5 fruit fly cellular contexts compared by ENCODE assay signal in the genomic region with DNA sequence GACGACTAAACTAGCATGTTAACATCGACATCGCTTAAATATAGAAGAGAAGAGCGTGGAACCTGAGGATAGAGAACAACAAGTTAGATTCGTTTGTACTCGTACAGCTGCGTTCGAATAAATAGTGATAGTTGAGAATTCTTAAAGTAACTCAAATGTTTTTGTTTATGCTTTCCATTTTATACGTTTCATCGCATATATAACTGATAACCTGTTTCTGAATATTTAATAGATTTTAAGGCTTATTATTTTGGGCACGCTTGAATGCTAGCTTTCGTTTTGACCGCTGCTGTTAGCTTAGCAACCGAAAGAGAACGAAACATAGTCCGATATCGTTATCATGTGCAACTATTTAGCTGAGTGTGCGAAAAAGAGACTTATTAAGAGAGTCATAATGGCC.
TF ChIP-seq lines count a peak whose summit lies in the region.

No protein-coding gene starts in this region.

TF ChIP-seq in whole organism, adult, 20 proteins besides CTCF, POLR2A, EP300 and RAD21 (continued from another document):
- peak; percentile 96 for TF ChIP-seq CG1620 (GFP tag; optimal IDR thresholded peaks at IDR 0.05; lab: Kevin White, UChicago)
- TF ChIP-seq tj (GFP tag; optimal IDR thresholded peaks at IDR 0.05; lab: Kevin White, UChicago) = peak; percentile 86
- peak; percentile 96 for TF ChIP-seq toe (GFP tag; optimal IDR thresholded peaks at IDR 0.05; lab: Kevin White, UChicago)

TF ChIP-seq in whole organism, embryonic, 481 proteins besides CTCF, POLR2A, EP300 and RAD21 (continued from another document and continues in another):
- TF ChIP-seq vnd (GFP tag; IDR thresholded peaks at IDR 0.05; lab: Robert Waterston, UW; ENCODE audit: partially characterized antibody) (no peak), Jarid2 (GFP tag; optimal IDR thresholded peaks at IDR 0.05; lab: Kevin White, UChicago) (peak; percentile 76), CHES-1-like (GFP tag; optimal IDR thresholded peaks at IDR 0.05; lab: Kevin White, UChicago) (peak; percentile 97), CG12299 (tag; optimal IDR thresholded peaks at IDR 0.05; lab: Kevin White, UChicago) (peak; percentile 95), disco-r (GFP tag; optimal IDR thresholded peaks at IDR 0.05; lab: Kevin White, UChicago) (peak; percentile 94), CG13287 (GFP tag; IDR thresholded peaks at IDR 0.05; lab: Robert Waterston, UW; ENCODE audit: partially characterized antibody) (peak; percentile 58; the same call in 1 of the 2 replicates), lola (GFP tag; optimal IDR thresholded peaks at IDR 0.05; lab: Kevin White, UChicago) (peak in 1 of 3 experiments; percentile 53), HLH4C (GFP tag; IDR thresholded peaks at IDR 0.05; lab: Robert Waterston, UW; ENCODE audit: partially characterized antibody) (no peak), Hsf (GFP tag; optimal IDR thresholded peaks at IDR 0.05; lab: Kevin White, UChicago) (peak; percentile 97), Usf (GFP tag; optimal IDR thresholded peaks at IDR 0.05; lab: Kevin White, UChicago) (peak; percentile 94), crp (GFP tag; optimal IDR thresholded peaks at IDR 0.05; lab: Kevin White, UChicago) (peak in 1 of 2 experiments; percentile 54), CG17359 (tag; optimal IDR thresholded peaks at IDR 0.05; lab: Kevin White, UChicago) (peak; percentile 93), pho (GFP tag; optimal IDR thresholded peaks at IDR 0.05; lab: Kevin White, UChicago) (peak; percentile 98), ab (GFP tag; optimal IDR thresholded peaks at IDR 0.05; lab: Kevin White, UChicago) (peak; percentile 88), CG14710 (tag; optimal IDR thresholded peaks at IDR 0.05; lab: Kevin White, UChicago) (peak; percentile 57), CG3407 (GFP tag; optimal IDR thresholded peaks at IDR 0.05; lab: Kevin White, UChicago) (peak; percentile 69), dysf (GFP tag; IDR thresholded peaks at IDR 0.05; lab: Robert Waterston, UW) (peak; percentile 98), CG10543 (GFP tag; optimal IDR thresholded peaks at IDR 0.05; lab: Kevin White, UChicago) (peak; percentile 76), CG12744 (GFP tag; optimal IDR thresholded peaks at IDR 0.05; lab: Kevin White, UChicago) (peak; percentile 96), CG31441 (GFP tag; IDR thresholded peaks at IDR 0.05; lab: Robert Waterston, UW) (peak; percentile 84), Pdp1 (GFP tag; optimal IDR thresholded peaks at IDR 0.05; lab: Kevin White, UChicago) (peak; percentile 91 to 93), Fer1 (GFP tag; optimal IDR thresholded peaks at IDR 0.05; lab: Kevin White, UChicago) (peak; percentile 98), CG15601 (tag; optimal IDR thresholded peaks at IDR 0.05; lab: Kevin White, UChicago) (peak; percentile 68), CG6683 (GFP tag; optimal IDR thresholded peaks at IDR 0.05; lab: Kevin White, UChicago) (peak; percentile 93), CG14014 (GFP tag; IDR thresholded peaks at IDR 0.05; lab: Robert Waterston, UW) (peak; percentile 98), Ets65A (GFP tag; lab: Kevin White, UChicago) (peak; percentile 98), oc (tag; optimal IDR thresholded peaks at IDR 0.05; lab: Kevin White, UChicago) (peak; percentile 83), Dll (GFP tag; IDR thresholded peaks at IDR 0.05; lab: Robert Waterston, UW; ENCODE audit: partially characterized antibody) (no peak), lbe (GFP tag; optimal IDR thresholded peaks at IDR 0.05; lab: Kevin White, UChicago) (peak; percentile 75)

TF ChIP-seq in whole organism, prepupa, 60 proteins besides CTCF, POLR2A, EP300 and RAD21 (continued from another document and continues in another):
- TF ChIP-seq Sox102F (GFP tag; optimal IDR thresholded peaks at IDR 0.05; lab: Kevin White, UChicago) (peak; percentile 54), CG3919 (GFP tag; optimal IDR thresholded peaks at IDR 0.05; lab: Kevin White, UChicago) (peak; percentile 97), Sox14 (GFP tag; optimal IDR thresholded peaks at IDR 0.05; lab: Kevin White, UChicago) (peak; percentile 95), svp (GFP tag; lab: Kevin White, UChicago) (no peak), dac (GFP tag; optimal IDR thresholded peaks at IDR 0.05; lab: Kevin White, UChicago) (peak; percentile 97), Eip78C (GFP tag; lab: Kevin White, UChicago) (peak; percentile 99), CG3032 (tag; optimal IDR thresholded peaks at IDR 0.05; lab: Kevin White, UChicago) (peak; percentile 93), CG6792 (GFP tag; optimal IDR thresholded peaks at IDR 0.05; lab: Kevin White, UChicago) (peak; percentile 91), dsx (GFP tag; optimal IDR thresholded peaks at IDR 0.05; lab: Kevin White, UChicago; ENCODE audit: poor library complexity, severe bottlenecking) (peak; percentile 97), CG11762 (GFP tag; optimal IDR thresholded peaks at IDR 0.05; lab: Kevin White, UChicago; ENCODE audit: insufficient read depth) (peak; percentile 93), CG11902 (GFP tag; optimal IDR thresholded peaks at IDR 0.05; lab: Kevin White, UChicago) (peak; percentile 61), Met (GFP tag; optimal IDR thresholded peaks at IDR 0.05; lab: Kevin White, UChicago) (peak; percentile 66), CG8632 (GFP tag; optimal IDR thresholded peaks at IDR 0.05; lab: Kevin White, UChicago) (peak; percentile 90), CG34406 (GFP tag; optimal IDR thresholded peaks at IDR 0.05; lab: Kevin White, UChicago) (peak; percentile 86), spab (GFP tag; optimal IDR thresholded peaks at IDR 0.05; lab: Kevin White, UChicago) (peak; percentile 92), Hr39 (GFP tag; optimal IDR thresholded peaks at IDR 0.05; lab: Kevin White, UChicago) (peak; percentile 69), esn (GFP tag; optimal IDR thresholded peaks at IDR 0.05; lab: Kevin White, UChicago) (peak; percentile 74), Gug (GFP tag; IDR thresholded peaks at IDR 0.05; lab: Robert Waterston, UW) (peak; percentile 99), CG10631 (GFP tag; optimal IDR thresholded peaks at IDR 0.05; lab: Kevin White, UChicago) (peak; percentile 96), CG32006 (GFP tag; optimal IDR thresholded peaks at IDR 0.05; lab: Kevin White, UChicago) (peak; percentile 99), salr (GFP tag; optimal IDR thresholded peaks at IDR 0.05; lab: Kevin White, UChicago) (peak; percentile 89 to 97), CG6808 (GFP tag; optimal IDR thresholded peaks at IDR 0.05; lab: Kevin White, UChicago) (peak; percentile 92), CG4318 (GFP tag; optimal IDR thresholded peaks at IDR 0.05; lab: Kevin White, UChicago) (peak; percentile 95), Ets21C (GFP tag; optimal IDR thresholded peaks at IDR 0.05; lab: Kevin White, UChicago) (peak; percentile 27), CG6276 (GFP tag; optimal IDR thresholded peaks at IDR 0.05; lab: Kevin White, UChicago) (peak; percentile 99), CG31627 (GFP tag; optimal IDR thresholded peaks at IDR 0.05; lab: Kevin White, UChicago) (peak; percentile 64), fd59A (GFP tag; optimal IDR thresholded peaks at IDR 0.05; lab: Kevin White, UChicago) (peak; percentile 96), Sox15 (GFP tag; optimal IDR thresholded peaks at IDR 0.05; lab: Kevin White, UChicago) (peak; percentile 74), CG11294 (GFP tag; IDR thresholded peaks at IDR 0.05; lab: Robert Waterston, UW) (peak; percentile 99), Blimp-1 (GFP tag; optimal IDR thresholded peaks at IDR 0.05; lab: Kevin White, UChicago) (no peak), Hr4 (GFP tag; optimal IDR thresholded peaks at IDR 0.05; lab: Kevin White, UChicago) (peak; percentile 99), CG8319 (GFP tag; optimal IDR thresholded peaks at IDR 0.05; lab: Kevin White, UChicago) (peak; percentile 85)

TF ChIP-seq in whole organism, pupa, 21 proteins besides CTCF, POLR2A, EP300 and RAD21 (continued from another document):
- peak; percentile 99 for TF ChIP-seq CG4496 (GFP tag; IDR thresholded peaks at IDR 0.05; lab: Robert Waterston, UW)

TF ChIP-seq in whole organism, wandering third instar larva, 38 proteins besides CTCF, POLR2A, EP300 and RAD21 (continued from another document):
- TF ChIP-seq Abd-B (GFP tag; optimal IDR thresholded peaks at IDR 0.05; lab: Kevin White, UChicago) = no peak
- peak; percentile 90 for TF ChIP-seq psq (GFP tag; optimal IDR thresholded peaks at IDR 0.05; lab: Kevin White, UChicago)
- peak; percentile 94 for TF ChIP-seq OdsH (GFP tag; optimal IDR thresholded peaks at IDR 0.05; lab: Kevin White, UChicago)
- TF ChIP-seq Rel (GFP tag; optimal IDR thresholded peaks at IDR 0.05; lab: Kevin White, UChicago) = peak; percentile 80
- no peak for TF ChIP-seq Rel (tag; optimal IDR thresholded peaks at IDR 0.05; lab: Kevin White, UChicago)
- no peak for TF ChIP-seq Dfd (GFP tag; optimal IDR thresholded peaks at IDR 0.05; lab: Kevin White, UChicago)
- TF ChIP-seq Sp1 (GFP tag; optimal IDR thresholded peaks at IDR 0.05; lab: Kevin White, UChicago) = peak; percentile 96
- no peak for TF ChIP-seq N (GFP tag; optimal IDR thresholded peaks at IDR 0.05; lab: Kevin White, UChicago)
